Fruit fly (Drosophila melanogaster) whole organism, embryonic: ENCODE results near the gene CG33108.

Experiments
- CG10274 ChIP-seq: fragments of 200-800 bp; sonication (Bioruptor generic); optimal IDR thresholded peaks from 3 replicates; lab custom pipeline; 2017; ENCODE audit warnings: missing biosample characterization, mild to moderate bottlenecking, missing genetic modification characterization
- CG10431 ChIP-seq: fragments of 200-800 bp; sonication (Bioruptor generic); optimal IDR thresholded peaks from 3 replicates; lab custom pipeline; 2018; ENCODE audit warnings: missing biosample characterization, mild to moderate bottlenecking, missing genetic modification characterization
- CG12155 ChIP-seq: fragments of 200-800 bp; sonication (Bioruptor generic); optimal IDR thresholded peaks from 3 replicates; lab custom pipeline; 2016; ENCODE audit warnings: missing biosample characterization, missing genetic modification characterization
- CG14050 ChIP-seq: fragments of 200-800 bp; sonication (Bioruptor generic); IDR thresholded peaks from 3 replicates; pipeline ENCODE4 v1.3.6; 2022; ENCODE audit warnings: missing biosample characterization, missing genetic modification characterization
- CG14667 ChIP-seq: fragments of 200-800 bp; sonication (Bioruptor generic); IDR thresholded peaks from 2 replicates; pipeline ENCODE4 v1.3.6; 2022; ENCODE audit warnings: missing biosample characterization, missing genetic modification characterization
- CG14965 ChIP-seq: fragments of 200-800 bp; sonication (Bioruptor generic); optimal IDR thresholded peaks from 2 replicates; lab custom pipeline; 2016; ENCODE audit warnings: missing biosample characterization, missing genetic modification characterization, borderline replicate concordance
- CG15479 ChIP-seq: fragments of 200-800 bp; sonication (Bioruptor generic); optimal IDR thresholded peaks from 3 replicates; lab custom pipeline; 2019; ENCODE audit warnings: missing biosample characterization, mild to moderate bottlenecking, missing genetic modification characterization, moderate library complexity
- CG16863 ChIP-seq: fragments of 200-800 bp; sonication (Bioruptor generic); optimal IDR thresholded peaks from 3 replicates; lab custom pipeline; 2016; ENCODE audit warnings: missing biosample characterization, missing genetic modification characterization
- CG17612 ChIP-seq: fragments of 200-800 bp; sonication (Bioruptor generic); IDR thresholded peaks from 2 replicates; pipeline ENCODE4 v1.3.6; 2022; ENCODE audit warnings: missing biosample characterization, missing genetic modification characterization
- CG1832 ChIP-seq: fragments of 200-800 bp; sonication (Bioruptor generic); optimal IDR thresholded peaks from 2 replicates; lab custom pipeline; 2017; ENCODE audit warnings: missing biosample characterization, mild to moderate bottlenecking, missing genetic modification characterization, inconsistent platforms
- CG30403 ChIP-seq: fragments of 200-800 bp; sonication (Bioruptor generic); optimal IDR thresholded peaks from 3 replicates; lab custom pipeline; 2016; ENCODE audit warnings: missing biosample characterization, missing genetic modification characterization
- CG32532 ChIP-seq: fragments of 200-800 bp; sonication (Bioruptor generic); IDR thresholded peaks from 2 replicates; pipeline ENCODE4 v1.3.6; 2022; ENCODE audit warnings: missing biosample characterization, missing genetic modification characterization
- CG33557 ChIP-seq: fragments of 200-800 bp; sonication (Bioruptor generic); optimal IDR thresholded peaks from 2 replicates; lab custom pipeline; 2019; ENCODE audit warnings: missing biosample characterization, mild to moderate bottlenecking, missing genetic modification characterization, moderate library complexity
- CG4328 ChIP-seq: fragments of 200-800 bp; sonication (Bioruptor generic); optimal IDR thresholded peaks from 3 replicates; lab custom pipeline; 2017; ENCODE audit warnings: missing biosample characterization, missing genetic modification reagents, missing genetic modification characterization
- CG4404 ChIP-seq: fragments of 200-800 bp; sonication (Bioruptor generic); IDR thresholded peaks from 2 replicates; pipeline ENCODE4 v1.3.6; 2022; ENCODE audit warnings: missing biosample characterization, missing genetic modification characterization
- CG7987 ChIP-seq: fragments of 200-800 bp; sonication (Bioruptor generic); optimal IDR thresholded peaks from 2 replicates; lab custom pipeline; 2018; ENCODE audit warnings: missing biosample characterization, mild to moderate bottlenecking, missing genetic modification characterization, moderate library complexity
- CG8290 ChIP-seq, 3 experiments: fragments of 200-800 bp; sonication (Bioruptor generic); optimal IDR thresholded peaks; 2 replicates each; lab custom pipeline; 2016 to 2019; ENCODE audit warnings: missing biosample characterization in 3 of 3, missing genetic modification characterization in 3 of 3, mild to moderate bottlenecking in 2 of 3, moderate library complexity in 1 of 3
- Doc2 ChIP-seq: fragments of 200-800 bp; sonication (Bioruptor generic); IDR thresholded peaks from 2 replicates; pipeline ENCODE4 v1.3.6; 2022; ENCODE audit warnings: missing biosample characterization, missing genetic modification characterization
- Drgx ChIP-seq: fragments of 200-800 bp; sonication (Bioruptor generic); IDR thresholded peaks from 2 replicates; pipeline ENCODE4 v1.3.6; 2022; ENCODE audit warnings: missing biosample characterization, missing genetic modification characterization
- E2f2 ChIP-seq: fragments of 200-800 bp; sonication (Bioruptor generic); IDR thresholded peaks from 2 replicates; pipeline ENCODE4 v1.3.6; 2022; ENCODE audit warnings: missing biosample characterization, missing genetic modification characterization
- Neu2 ChIP-seq: fragments of 200-800 bp; sonication (Bioruptor generic); optimal IDR thresholded peaks from 3 replicates; lab custom pipeline; 2016; ENCODE audit warnings: missing biosample characterization, missing genetic modification characterization, borderline replicate concordance
- Sin3A ChIP-seq: fragments of >200 bp; optimal IDR thresholded peaks from 2 replicates; lab custom pipeline; 2018
- Six4 ChIP-seq: fragments of 200-800 bp; sonication (Bioruptor generic); optimal IDR thresholded peaks from 2 replicates; lab custom pipeline; 2016; ENCODE audit warnings: missing biosample characterization, missing genetic modification characterization
- ac ChIP-seq: fragments of 200-800 bp; sonication (Bioruptor generic); optimal IDR thresholded peaks from 3 replicates; lab custom pipeline; 2017; ENCODE audit warnings: missing biosample characterization, mild to moderate bottlenecking, missing genetic modification characterization
- bowl ChIP-seq: fragments of 200-800 bp; sonication (Bioruptor generic); IDR thresholded peaks from 2 replicates; pipeline ENCODE4 v1.3.6; 2022; ENCODE audit warnings: missing biosample characterization, missing genetic modification characterization
- bsh ChIP-seq, 2 experiments: fragments of 200-800 bp; sonication (Bioruptor generic); optimal IDR thresholded peaks; 2 replicates each; lab custom pipeline; 2017 to 2018; ENCODE audit warnings: mild to moderate bottlenecking in 2 of 2, missing biosample characterization in 2 of 2, missing genetic modification characterization in 2 of 2, moderate library complexity in 1 of 2
- cg ChIP-seq: fragments of 200-800 bp; sonication (Bioruptor generic); optimal IDR thresholded peaks from 3 replicates; lab custom pipeline; 2019; ENCODE audit warnings: missing biosample characterization, mild to moderate bottlenecking, missing genetic modification characterization, moderate library complexity
- crol ChIP-seq: fragments of 200-800 bp; sonication (Bioruptor generic); IDR thresholded peaks from 2 replicates; pipeline ENCODE4 v1.3.6; 2022; ENCODE audit warnings: missing biosample characterization, missing genetic modification characterization
- crp ChIP-seq, 2 experiments: fragments of 200-800 bp; sonication (Bioruptor generic); optimal IDR thresholded peaks; 2 replicates in 1 of 2; 3 replicates in 1 of 2; lab custom pipeline; 2017; ENCODE audit warnings: missing biosample characterization in 2 of 2, missing genetic modification characterization in 2 of 2, mild to moderate bottlenecking in 1 of 2, moderate library complexity in 1 of 2
- disco-r ChIP-seq: fragments of 200-800 bp; sonication (Bioruptor generic); optimal IDR thresholded peaks from 2 replicates; lab custom pipeline; 2016; ENCODE audit warnings: missing biosample characterization, missing genetic modification characterization
- fd102C ChIP-seq: fragments of 200-800 bp; sonication (Bioruptor generic); optimal IDR thresholded peaks from 2 replicates; lab custom pipeline; 2018; ENCODE audit warnings: missing biosample characterization, mild to moderate bottlenecking, missing genetic modification characterization, moderate library complexity
- fd64A ChIP-seq: fragments of 200-800 bp; sonication (Bioruptor generic); optimal IDR thresholded peaks from 3 replicates; lab custom pipeline; 2018; ENCODE audit warnings: missing biosample characterization, mild to moderate bottlenecking, missing genetic modification characterization
- fru ChIP-seq: fragments of >200 bp; optimal IDR thresholded peaks from 2 replicates; lab custom pipeline; 2017
- gsb-n ChIP-seq: fragments of 200-800 bp; sonication (Bioruptor generic); optimal IDR thresholded peaks from 3 replicates; lab custom pipeline; 2018; ENCODE audit warnings: missing biosample characterization, mild to moderate bottlenecking, missing genetic modification characterization
- mam ChIP-seq: fragments of 200-800 bp; sonication (Bioruptor generic); optimal IDR thresholded peaks from 3 replicates; lab custom pipeline; 2016; ENCODE audit warnings: missing biosample characterization, missing genetic modification characterization
- mld ChIP-seq: fragments of 200-800 bp; sonication (Bioruptor generic); IDR thresholded peaks from 3 replicates; pipeline ENCODE4 v1.3.6; 2022; ENCODE audit warnings: missing biosample characterization, missing genetic modification characterization; ENCODE audit not compliant: partially characterized antibody
- onecut ChIP-seq: fragments of 200-800 bp; sonication (Bioruptor generic); IDR thresholded peaks from 2 replicates; pipeline ENCODE4 v1.3.6; 2022; ENCODE audit warnings: missing biosample characterization, missing genetic modification characterization
- peb ChIP-seq: fragments of 200-800 bp; sonication (Bioruptor generic); IDR thresholded peaks from 2 replicates; pipeline ENCODE4 v1.3.6; 2022; ENCODE audit warnings: missing biosample characterization, missing genetic modification characterization
- phol ChIP-seq: fragments of 200-800 bp; sonication (Bioruptor generic); optimal IDR thresholded peaks from 3 replicates; lab custom pipeline; 2018; ENCODE audit warnings: missing biosample characterization, mild to moderate bottlenecking, missing genetic modification characterization, moderate library complexity
- shn ChIP-seq: fragments of 200-800 bp; sonication (Bioruptor generic); optimal IDR thresholded peaks from 3 replicates; lab custom pipeline; 2016; ENCODE audit warnings: missing biosample characterization, missing genetic modification characterization
- tgo ChIP-seq: fragments of 200-800 bp; sonication (Bioruptor generic); IDR thresholded peaks from 3 replicates; pipeline ENCODE4 v1.3.6; 2022; ENCODE audit warnings: missing biosample characterization, missing genetic modification characterization
- tin ChIP-seq: fragments of 200-800 bp; sonication (Bioruptor generic); optimal IDR thresholded peaks from 3 replicates; lab custom pipeline; 2016; ENCODE audit warnings: missing biosample characterization, missing genetic modification characterization
- tio ChIP-seq: fragments of 200-800 bp; sonication (Bioruptor generic); optimal IDR thresholded peaks from 2 replicates; lab custom pipeline; 2017; ENCODE audit warnings: missing biosample characterization, missing genetic modification characterization, inconsistent platforms
- zfh2 ChIP-seq: fragments of 200-800 bp; sonication (Bioruptor generic); optimal IDR thresholded peaks from 2 replicates; lab custom pipeline; 2016; ENCODE audit warnings: missing biosample characterization, missing genetic modification characterization

The CG33108 gene

DNA sequence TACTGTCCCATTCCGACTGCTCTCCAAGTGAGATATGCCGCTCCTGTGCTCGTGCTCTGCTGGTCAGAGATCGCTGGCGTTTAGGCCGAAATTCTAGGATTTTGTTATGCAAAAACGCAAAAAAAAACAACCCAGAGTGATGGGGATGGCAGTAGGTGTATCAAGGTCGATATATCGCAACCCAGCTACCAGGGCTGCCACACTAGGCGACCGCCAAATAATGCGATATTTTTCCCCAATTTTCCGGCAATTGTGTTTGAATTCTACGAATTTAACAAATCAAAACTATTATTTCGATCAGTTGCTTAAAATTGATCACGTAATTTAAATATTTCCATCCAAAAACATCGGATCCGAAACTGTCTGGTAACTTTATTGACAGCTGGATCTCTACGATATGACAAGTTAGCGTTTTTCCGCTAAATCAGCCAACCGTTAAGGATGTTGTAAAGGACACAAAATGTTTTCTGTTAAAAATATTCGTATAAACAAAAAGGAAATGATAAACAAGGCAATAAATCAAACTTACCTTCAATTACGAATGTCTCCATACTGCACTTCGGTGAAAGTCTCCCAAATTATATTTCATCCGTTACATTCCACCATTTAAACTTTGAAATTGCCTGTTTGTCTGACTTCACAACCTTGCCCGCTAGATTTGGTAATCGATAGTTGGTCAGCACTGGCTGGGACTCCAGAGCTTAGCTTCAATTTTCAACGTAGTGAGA lies 42.2 kb downstream of the CG33108 start, which contains the start of gene spas (continued):
- TF ChIP-seq CG32532 (GFP tag; lab: Robert Waterston, UW) (peak; percentile 76), bowl (GFP tag; lab: Robert Waterston, UW) (no peak), disco-r (no peak), cg (GFP tag; lab: Kevin White, UChicago) (no peak), Drgx (GFP tag; lab: Robert Waterston, UW) (0 out of 2 replicates have a peak, but pooled peaks have one; percentile 18), CG16863 (GFP tag; lab: Kevin White, UChicago) (peak; percentile 77), CG7987 (GFP tag; lab: Kevin White, UChicago) (no peak), CG14050 (GFP tag; lab: Robert Waterston, UW) (peak; percentile 40; the same call in 2 of the 3 replicates), CG4328 (GFP tag; lab: Kevin White, UChicago) (peak; percentile 20), CG33557 (GFP tag; lab: Kevin White, UChicago) (peak; percentile 24), Sin3A (lab: Kevin White, UChicago) (peak; percentile 95), mld (GFP tag; lab: Robert Waterston, UW) (peak; percentile 76), bsh (GFP tag; optimal IDR thresholded peaks at IDR 0.05; lab: Kevin White, UChicago) (peak in 1 of 2 experiments; percentile 66), fd102C (GFP tag; lab: Kevin White, UChicago) (peak; percentile 31), peb (peak; percentile 63), CG14965 (GFP tag; lab: Kevin White, UChicago) (no peak), onecut (GFP tag; lab: Robert Waterston, UW) (peak; percentile 26; the same call in 1 of the 2 replicates), Six4 (GFP tag; lab: Kevin White, UChicago) (peak; percentile 49), ac (no peak), tgo (GFP tag; lab: Robert Waterston, UW) (peak; percentile 75), CG8290 (GFP tag; optimal IDR thresholded peaks at IDR 0.05; lab: Kevin White, UChicago) (peak; percentile 73), CG8290 (tag; optimal IDR thresholded peaks at IDR 0.05; lab: Kevin White, UChicago) (peak in 1 of 2 experiments; percentile 83), fd64A (GFP tag; lab: Kevin White, UChicago) (no peak), CG10274 (GFP tag; lab: Kevin White, UChicago) (no peak), CG4404 (GFP tag; lab: Robert Waterston, UW) (peak; percentile 81), shn (GFP tag; lab: Kevin White, UChicago) (peak; percentile 77), crp (GFP tag; optimal IDR thresholded peaks at IDR 0.05; lab: Kevin White, UChicago) (peak in 1 of 2 experiments; percentile 81), mam (GFP tag; lab: Kevin White, UChicago) (peak; percentile 73), CG12155 (GFP tag; lab: Kevin White, UChicago) (peak; percentile 75), crol (no peak; the same call in 1 of the 2 replicates), gsb-n (no peak), Neu2 (GFP tag; lab: Kevin White, UChicago) (peak; percentile 47), fru (lab: Kevin White, UChicago) (no peak), tio (GFP tag; lab: Kevin White, UChicago) (no peak), CG30403 (GFP tag; lab: Kevin White, UChicago) (peak; percentile 82), phol (tag; lab: Kevin White, UChicago) (peak; percentile 81), CG1832 (GFP tag; lab: Kevin White, UChicago) (no peak), E2f2 (GFP tag; lab: Robert Waterston, UW) (peak; percentile 61), CG10431 (GFP tag; lab: Kevin White, UChicago) (no peak), Doc2 (GFP tag; lab: Robert Waterston, UW) (no peak), zfh2 (GFP tag; lab: Kevin White, UChicago) (peak; percentile 82), tin (GFP tag; lab: Kevin White, UChicago) (peak; percentile 72), CG17612 (GFP tag; lab: Robert Waterston, UW) (no peak), CG14667 (peak; percentile 70), CG15479 (GFP tag; lab: Kevin White, UChicago) (no peak)
- TF ChIP-seq, all 482 proteins: peak for 342
